Fruit fly (Drosophila melanogaster) whole organism, embryonic: ENCODE data around the gene Hasp.
A peak's percentile ranks its signal among the peaks of the same experiment; 100 is the strongest.

Experiments used
- Asciz ChIP-seq: fragments of 200-800 bp; sonication (Bioruptor generic); optimal IDR thresholded peaks from 2 replicates; lab custom pipeline; 2017; ENCODE audit warnings: missing biosample characterization, mild to moderate bottlenecking, missing genetic modification characterization, missing genetic modification reagents
- Atf3 ChIP-seq: fragments of 200-800 bp; sonication (Bioruptor generic); optimal IDR thresholded peaks from 3 replicates; lab custom pipeline; 2016; ENCODE audit warnings: missing biosample characterization, missing genetic modification characterization
- Awh ChIP-seq: fragments of 200-800 bp; sonication (Bioruptor generic); IDR thresholded peaks from 2 replicates; pipeline ENCODE4, ENCODE4 v1.3.6; 2022; ENCODE audit warnings: missing biosample characterization, missing genetic modification characterization
- B-H1 ChIP-seq: fragments of 200-800 bp; sonication (Bioruptor generic); IDR thresholded peaks from 3 replicates; pipeline ENCODE4 v1.3.6; 2022; ENCODE audit warnings: missing biosample characterization, missing genetic modification characterization
- BEAF-32 ChIP-seq: fragments of 200-800 bp; sonication (Bioruptor generic); optimal IDR thresholded peaks from 3 replicates; lab custom pipeline; 2017; ENCODE audit warnings: missing biosample characterization, missing genetic modification characterization, mild to moderate bottlenecking, moderate library complexity, missing genetic modification reagents
- Bdp1 ChIP-seq: fragments of 200-800 bp; sonication (Bioruptor generic); optimal IDR thresholded peaks from 3 replicates; lab custom pipeline; 2016; ENCODE audit warnings: missing biosample characterization, missing genetic modification characterization
- Bgb ChIP-seq: fragments of 200-800 bp; sonication (Bioruptor generic); IDR thresholded peaks from 2 replicates; pipeline ENCODE4 v1.3.6; 2022; ENCODE audit warnings: missing biosample characterization, missing genetic modification characterization; ENCODE audit not compliant: partially characterized antibody
- CG1024 ChIP-seq: fragments of 200-800 bp; sonication (Bioruptor generic); IDR thresholded peaks from 2 replicates; pipeline ENCODE4 v1.3.6; 2022; ENCODE audit warnings: missing biosample characterization, missing genetic modification characterization
- CG10366 ChIP-seq: fragments of 200-800 bp; sonication (Bioruptor generic); IDR thresholded peaks from 2 replicates; pipeline ENCODE4 v1.3.6; 2022; ENCODE audit warnings: missing biosample characterization, missing genetic modification characterization
- CG11456 ChIP-seq: fragments of 200-800 bp; sonication (Bioruptor generic); IDR thresholded peaks from 3 replicates; pipeline ENCODE4 v1.3.6; 2022; ENCODE audit warnings: missing biosample characterization, missing genetic modification characterization
- CG12155 ChIP-seq: fragments of 200-800 bp; sonication (Bioruptor generic); optimal IDR thresholded peaks from 3 replicates; lab custom pipeline; 2016; ENCODE audit warnings: missing biosample characterization, missing genetic modification characterization
- CG13894 ChIP-seq: fragments of 200-800 bp; sonication (Bioruptor generic); optimal IDR thresholded peaks from 3 replicates; lab custom pipeline; 2018; ENCODE audit warnings: missing biosample characterization, mild to moderate bottlenecking, missing genetic modification characterization, moderate library complexity
- CG15011 ChIP-seq: fragments of 200-800 bp; sonication (Bioruptor generic); optimal IDR thresholded peaks from 3 replicates; lab custom pipeline; 2018; ENCODE audit warnings: missing biosample characterization, mild to moderate bottlenecking, missing genetic modification characterization
- CG16815 ChIP-seq: fragments of 200-800 bp; sonication (Bioruptor generic); optimal IDR thresholded peaks from 3 replicates; lab custom pipeline; 2017; ENCODE audit warnings: missing biosample characterization, mild to moderate bottlenecking, missing genetic modification characterization
- CG16863 ChIP-seq: fragments of 200-800 bp; sonication (Bioruptor generic); optimal IDR thresholded peaks from 3 replicates; lab custom pipeline; 2016; ENCODE audit warnings: missing biosample characterization, missing genetic modification characterization
- CG31441 ChIP-seq: fragments of 200-800 bp; sonication (Bioruptor generic); IDR thresholded peaks from 2 replicates; pipeline ENCODE4 v1.3.6; 2022; ENCODE audit warnings: missing biosample characterization, missing genetic modification characterization
- CG4424 ChIP-seq: fragments of 200-800 bp; sonication (Bioruptor generic); optimal IDR thresholded peaks from 3 replicates; lab custom pipeline; 2016; ENCODE audit warnings: missing biosample characterization, missing genetic modification characterization
- CG4730 ChIP-seq: fragments of 200-800 bp; sonication (Bioruptor generic); IDR thresholded peaks from 2 replicates; pipeline ENCODE4 v1.3.6; 2022; ENCODE audit warnings: missing biosample characterization, missing genetic modification characterization
- CG7963 ChIP-seq: fragments of 200-800 bp; sonication (Bioruptor generic); IDR thresholded peaks from 3 replicates; pipeline ENCODE4 v1.3.6; 2022; ENCODE audit warnings: missing biosample characterization, missing genetic modification characterization; ENCODE audit not compliant: partially characterized antibody
- CG8478 ChIP-seq: fragments of >200 bp; optimal IDR thresholded peaks from 2 replicates; lab custom pipeline; 2018
- D ChIP-seq, 2 experiments: fragments of 200-800 bp in 1 of 2; fragments of >200 bp in 1 of 2; sonication (Bioruptor generic) in 1 of 2; optimal IDR thresholded peaks; 2 replicates in 1 of 2; 3 replicates in 1 of 2; lab custom pipeline; 2017; ENCODE audit warnings: mild to moderate bottlenecking in 1 of 2, missing biosample characterization in 1 of 2, missing genetic modification characterization in 1 of 2, missing genetic modification reagents in 1 of 2
- Doc3 ChIP-seq: fragments of 200-800 bp; sonication (Bioruptor generic); IDR thresholded peaks from 3 replicates; pipeline ENCODE4 v1.3.6; 2022; ENCODE audit warnings: missing biosample characterization, missing genetic modification characterization; ENCODE audit not compliant: partially characterized antibody
- Max ChIP-seq: fragments of 200-800 bp; sonication (Bioruptor generic); optimal IDR thresholded peaks from 2 replicates; lab custom pipeline; 2016; ENCODE audit warnings: missing biosample characterization, mild to moderate bottlenecking, missing genetic modification characterization
- Mes4 ChIP-seq: fragments of 200-800 bp; sonication (Bioruptor generic); optimal IDR thresholded peaks from 2 replicates; lab custom pipeline; 2016; ENCODE audit warnings: missing biosample characterization, missing genetic modification characterization
- Mrtf ChIP-seq: fragments of 200-800 bp; sonication (Bioruptor generic); IDR thresholded peaks from 3 replicates; pipeline ENCODE4 v1.3.6; 2022; ENCODE audit warnings: missing biosample characterization, missing genetic modification characterization
- NC2β ChIP-seq: fragments of 200-800 bp; sonication (Bioruptor generic); optimal IDR thresholded peaks from 2 replicates; lab custom pipeline; 2016; ENCODE audit warnings: missing biosample characterization, missing genetic modification characterization
- NfI ChIP-seq: fragments of 200-800 bp; sonication (Bioruptor generic); optimal IDR thresholded peaks from 3 replicates; lab custom pipeline; 2018; ENCODE audit warnings: missing biosample characterization, mild to moderate bottlenecking, missing genetic modification characterization, moderate library complexity
- Oaz ChIP-seq: fragments of 200-800 bp; sonication (Bioruptor generic); IDR thresholded peaks from 2 replicates; pipeline ENCODE4 v1.3.6; 2022; ENCODE audit warnings: missing biosample characterization, missing genetic modification characterization
- Oli ChIP-seq: fragments of 200-800 bp; sonication (Bioruptor generic); optimal IDR thresholded peaks from 2 replicates; lab custom pipeline; 2018; ENCODE audit warnings: missing biosample characterization, mild to moderate bottlenecking, missing genetic modification characterization, moderate library complexity
- Six4 ChIP-seq: fragments of 200-800 bp; sonication (Bioruptor generic); optimal IDR thresholded peaks from 2 replicates; lab custom pipeline; 2016; ENCODE audit warnings: missing biosample characterization, missing genetic modification characterization
- Stat92E ChIP-seq, 3 experiments: fragments of >200 bp in 2 of 3; fragments of 200-800 bp in 1 of 3; sonication (Bioruptor generic) in 1 of 3; optimal IDR thresholded peaks; 2 replicates each; lab custom pipeline; 2017 to 2019; ENCODE audit warnings: missing biosample characterization in 3 of 3, missing genetic modification characterization in 3 of 3, mild to moderate bottlenecking in 1 of 3, moderate library complexity in 1 of 3
- Trl ChIP-seq, 3 experiments: fragments of >200 bp in 2 of 3; fragments of 200-800 bp in 1 of 3; sonication (Bioruptor generic) in 1 of 3; optimal IDR thresholded peaks; 2 replicates in 1 of 3; 3 replicates in 2 of 3; lab custom pipeline; 2016 to 2017; ENCODE audit warnings: missing biosample characterization in 1 of 3, missing genetic modification characterization in 1 of 3
- Xrp1 ChIP-seq: fragments of 200-800 bp; sonication (Bioruptor generic); IDR thresholded peaks from 2 replicates; pipeline ENCODE4 v1.3.6; 2022; ENCODE audit warnings: missing biosample characterization, missing genetic modification characterization
- ac ChIP-seq: fragments of 200-800 bp; sonication (Bioruptor generic); optimal IDR thresholded peaks from 3 replicates; lab custom pipeline; 2017; ENCODE audit warnings: missing biosample characterization, mild to moderate bottlenecking, missing genetic modification characterization
- al ChIP-seq: fragments of 200-800 bp; sonication (Bioruptor generic); IDR thresholded peaks from 2 replicates; pipeline ENCODE4 v1.3.6; 2022; ENCODE audit warnings: missing biosample characterization, missing genetic modification characterization
- az2 ChIP-seq: fragments of 200-800 bp; sonication (Bioruptor generic); optimal IDR thresholded peaks from 3 replicates; lab custom pipeline; 2016; ENCODE audit warnings: missing biosample characterization, missing genetic modification characterization
- bab2 ChIP-seq: fragments of 200-800 bp; sonication (Bioruptor generic); optimal IDR thresholded peaks from 2 replicates; lab custom pipeline; 2016; ENCODE audit warnings: missing biosample characterization, missing genetic modification characterization
- caup ChIP-seq: fragments of 200-800 bp; sonication (Bioruptor generic); optimal IDR thresholded peaks from 3 replicates; lab custom pipeline; 2017; ENCODE audit warnings: missing biosample characterization, mild to moderate bottlenecking, missing genetic modification characterization, moderate library complexity; ENCODE audit not compliant: severe bottlenecking
- chinmo ChIP-seq: fragments of 200-800 bp; sonication (Bioruptor generic); IDR thresholded peaks from 4 replicates; pipeline ENCODE4 v1.3.6; 2022; ENCODE audit warnings: missing biosample characterization, missing genetic modification characterization; ENCODE audit not compliant: partially characterized antibody
- crc ChIP-seq: fragments of 200-800 bp; sonication (Bioruptor generic); optimal IDR thresholded peaks from 2 replicates; lab custom pipeline; 2016; ENCODE audit warnings: missing biosample characterization, missing genetic modification characterization
- dysf ChIP-seq: fragments of 200-800 bp; sonication (Bioruptor generic); IDR thresholded peaks from 3 replicates; pipeline ENCODE4 v1.3.6; 2022; ENCODE audit warnings: missing biosample characterization, missing genetic modification characterization
- fru ChIP-seq: fragments of >200 bp; optimal IDR thresholded peaks from 2 replicates; lab custom pipeline; 2017
- fu2 ChIP-seq: fragments of 200-800 bp; sonication (Bioruptor generic); optimal IDR thresholded peaks from 2 replicates; lab custom pipeline; 2016; ENCODE audit warnings: missing biosample characterization, missing genetic modification characterization
- her ChIP-seq: fragments of 200-800 bp; sonication (Bioruptor generic); optimal IDR thresholded peaks from 2 replicates; lab custom pipeline; 2016; ENCODE audit warnings: missing biosample characterization, missing genetic modification characterization
- maf-S ChIP-seq: fragments of 200-800 bp; sonication (Bioruptor generic); optimal IDR thresholded peaks from 2 replicates; lab custom pipeline; 2016; ENCODE audit warnings: missing biosample characterization, missing genetic modification characterization
- pb ChIP-seq: fragments of 200-800 bp; sonication (Bioruptor generic); optimal IDR thresholded peaks from 3 replicates; lab custom pipeline; 2016; ENCODE audit warnings: missing biosample characterization, missing genetic modification characterization
- peb ChIP-seq: fragments of 200-800 bp; sonication (Bioruptor generic); IDR thresholded peaks from 2 replicates; pipeline ENCODE4 v1.3.6; 2022; ENCODE audit warnings: missing biosample characterization, missing genetic modification characterization
- rib ChIP-seq: fragments of 200-800 bp; sonication (Bioruptor generic); IDR thresholded peaks from 2 replicates; pipeline ENCODE4 v1.3.6; 2022; ENCODE audit warnings: missing biosample characterization, missing genetic modification characterization
- sug ChIP-seq: fragments of 200-800 bp; optimal IDR thresholded peaks from 2 replicates; lab custom pipeline; 2019; ENCODE audit warnings: missing biosample characterization, mild to moderate bottlenecking, missing genetic modification characterization, moderate library complexity
- zen2 ChIP-seq: fragments of 200-800 bp; sonication (Bioruptor generic); IDR thresholded peaks from 3 replicates; pipeline ENCODE4 v1.3.6; 2022; ENCODE audit warnings: missing biosample characterization, missing genetic modification characterization; ENCODE audit not compliant: partially characterized antibody

Hasp gene

dm6 chr2L:19533247-19533646 lies 16.2 kb upstream of the Hasp start, which contains the start of gene CG33116 (continued):
- peak in 1 of 3 experiments; percentile 18 for TF ChIP-seq Stat92E (GFP tag; optimal IDR thresholded peaks at IDR 0.05; lab: Kevin White, UChicago)
- TF ChIP-seq fu2 (GFP tag; lab: Kevin White, UChicago) = peak; percentile 88
- peak; percentile 27; the same call in 1 of the 2 replicates for TF ChIP-seq Bgb (GFP tag; lab: Robert Waterston, UW)
- peak; percentile 80 for TF ChIP-seq Max (GFP tag; lab: Kevin White, UChicago)
- peak; percentile 56; the same call in 1 of the 2 replicates for TF ChIP-seq Oaz (GFP tag; lab: Robert Waterston, UW)
- TF ChIP-seq Trl (optimal IDR thresholded peaks at IDR 0.05; lab: Kevin White, UChicago) = no peak
- peak; percentile 88 for TF ChIP-seq Trl (GFP tag; optimal IDR thresholded peaks at IDR 0.05; lab: Kevin White, UChicago)
- TF ChIP-seq pb = peak; percentile 75
- peak; percentile 65 for TF ChIP-seq CG16863
- peak; percentile 53 for TF ChIP-seq Mes4
- TF ChIP-seq CG11456 = peak; percentile 85
- peak; percentile 85 for TF ChIP-seq az2 (GFP tag; lab: Kevin White, UChicago)
- peak; percentile 68 for TF ChIP-seq crc (GFP tag; lab: Kevin White, UChicago)
- TF ChIP-seq Doc3 (GFP tag; lab: Robert Waterston, UW) = no peak
- TF ChIP-seq maf-S (GFP tag; lab: Kevin White, UChicago) = peak; percentile 82
- no peak for TF ChIP-seq zen2 (GFP tag; lab: Robert Waterston, UW)
- TF ChIP-seq bab2 (GFP tag; lab: Kevin White, UChicago) = peak; percentile 81
- TF ChIP-seq NfI (GFP tag; lab: Kevin White, UChicago) = peak; percentile 87
- TF ChIP-seq CG15011 = peak; percentile 48
- TF ChIP-seq fru = no peak
- TF ChIP-seq Awh (GFP tag; lab: Robert Waterston, UW) = peak; percentile 71; the same call in 1 of the 2 replicates
- peak; percentile 63 for TF ChIP-seq CG1024 (GFP tag; lab: Robert Waterston, UW)
- peak; percentile 82 for TF ChIP-seq her (GFP tag; lab: Kevin White, UChicago)
- TF ChIP-seq CG13894 (tag; lab: Kevin White, UChicago) = peak; percentile 38
- peak; percentile 24; the same call in 1 of the 2 replicates for TF ChIP-seq peb
- TF ChIP-seq CG31441 (GFP tag; lab: Robert Waterston, UW) = peak; percentile 85
- TF ChIP-seq D (optimal IDR thresholded peaks at IDR 0.05; lab: Kevin White, UChicago) = no peak
- TF ChIP-seq D (GFP tag; optimal IDR thresholded peaks at IDR 0.05; lab: Kevin White, UChicago) = peak; percentile 63
- peak; percentile 40; the same call in 1 of the 3 replicates for TF ChIP-seq Mrtf (GFP tag; lab: Robert Waterston, UW)
- TF ChIP-seq CG4730 (GFP tag; lab: Robert Waterston, UW) = peak; percentile 55
- peak; percentile 82 for TF ChIP-seq caup (GFP tag; lab: Kevin White, UChicago)
- TF ChIP-seq B-H1 (GFP tag; lab: Robert Waterston, UW) = peak; percentile 44; the same call in 1 of the 3 replicates
- TF ChIP-seq Asciz (GFP tag; lab: Kevin White, UChicago) = peak; percentile 68
- 0 out of 4 replicates have a peak, but pooled peaks have one; percentile 46 for TF ChIP-seq chinmo (GFP tag; lab: Robert Waterston, UW)
- TF ChIP-seq BEAF-32 (GFP tag; lab: Kevin White, UChicago) = peak; percentile 29
- peak; percentile 81 for TF ChIP-seq CG12155 (GFP tag; lab: Kevin White, UChicago)
- TF ChIP-seq CG7963 (GFP tag; lab: Robert Waterston, UW) = no peak
- TF ChIP-seq CG16815 (GFP tag; lab: Kevin White, UChicago) = peak; percentile 61
- TF ChIP-seq sug = peak; percentile 60
- peak; percentile 51 for TF ChIP-seq al (GFP tag; lab: Robert Waterston, UW)
- peak; percentile 73 for TF ChIP-seq Six4
- peak; percentile 78 for TF ChIP-seq rib
- TF ChIP-seq ac = peak; percentile 52
- TF ChIP-seq CG8478 (lab: Kevin White, UChicago) = no peak
- TF ChIP-seq Atf3 (GFP tag; lab: Kevin White, UChicago) = peak; percentile 70
- TF ChIP-seq dysf = peak; percentile 80
- TF ChIP-seq Bdp1 (GFP tag; lab: Kevin White, UChicago) = peak; percentile 70
- peak; percentile 77 for TF ChIP-seq Xrp1
- TF ChIP-seq Oli (tag; lab: Kevin White, UChicago) = peak; percentile 84
- peak; percentile 70 for TF ChIP-seq CG10366 (GFP tag; lab: Robert Waterston, UW)
- peak; percentile 86 for TF ChIP-seq CG4424 (GFP tag; lab: Kevin White, UChicago)
- peak; percentile 84 for TF ChIP-seq NC2β (GFP tag; lab: Kevin White, UChicago)
